Fruit fly (Drosophila melanogaster) whole organism, pupa: ENCODE results near the gene Klp67A.

Experiments
- CG10348 ChIP-seq: fragments of 200-800 bp; sonication (Bioruptor generic); IDR thresholded peaks from 2 replicates; pipeline ENCODE4 v1.3.6; 2022; ENCODE audit warnings: missing biosample characterization, missing genetic modification characterization
- CG12605 ChIP-seq: fragments of 200-800 bp; sonication (Bioruptor generic); IDR thresholded peaks from 2 replicates; pipeline ENCODE4 v1.3.6; 2022; ENCODE audit warnings: missing biosample characterization, missing genetic modification characterization
- CG13204 ChIP-seq: fragments of 200-800 bp; sonication (Bioruptor generic); optimal IDR thresholded peaks from 2 replicates; lab custom pipeline; 2018; ENCODE audit warnings: missing biosample characterization, mild to moderate bottlenecking, missing genetic modification characterization, moderate library complexity
- CG14655 ChIP-seq: fragments of 200-800 bp; sonication (Bioruptor generic); optimal IDR thresholded peaks from 3 replicates; lab custom pipeline; 2017; ENCODE audit warnings: mild to moderate bottlenecking, missing biosample characterization, missing genetic modification reagents, missing genetic modification characterization
- CG15710 ChIP-seq: fragments of 200-800 bp; sonication (Bioruptor generic); optimal IDR thresholded peaks from 2 replicates; lab custom pipeline; 2018; ENCODE audit warnings: missing biosample characterization, mild to moderate bottlenecking, missing genetic modification characterization, moderate library complexity
- CG17806 ChIP-seq: fragments of 200-800 bp; sonication (Bioruptor generic); optimal IDR thresholded peaks from 2 replicates; lab custom pipeline; 2018; ENCODE audit warnings: missing biosample characterization, mild to moderate bottlenecking, missing genetic modification characterization, moderate library complexity
- CG32121 ChIP-seq: fragments of 200-800 bp; sonication (Bioruptor generic); IDR thresholded peaks from 2 replicates; pipeline ENCODE4 v1.3.6; 2022; ENCODE audit warnings: missing biosample characterization, missing genetic modification characterization
- CG34367 ChIP-seq: fragments of 200-800 bp; sonication (Bioruptor generic); optimal IDR thresholded peaks from 2 replicates; lab custom pipeline; 2018; ENCODE audit warnings: missing biosample characterization, mild to moderate bottlenecking, missing genetic modification characterization
- CG4496 ChIP-seq: fragments of 200-800 bp; sonication (Bioruptor generic); IDR thresholded peaks from 3 replicates; pipeline ENCODE4 v1.3.6; 2022; ENCODE audit warnings: missing biosample characterization, missing genetic modification characterization
- CG8159 ChIP-seq: fragments of 200-800 bp; sonication (Bioruptor generic); optimal IDR thresholded peaks from 3 replicates; lab custom pipeline; 2018; ENCODE audit warnings: missing biosample characterization, mild to moderate bottlenecking, missing genetic modification characterization, moderate library complexity
- CG8301 ChIP-seq: fragments of 200-800 bp; sonication (Bioruptor generic); optimal IDR thresholded peaks from 2 replicates; lab custom pipeline; 2018; ENCODE audit warnings: missing biosample characterization, mild to moderate bottlenecking, missing genetic modification characterization
- CG9948 ChIP-seq: fragments of 200-800 bp; sonication (Bioruptor generic); optimal IDR thresholded peaks from 2 replicates; lab custom pipeline; 2018; ENCODE audit warnings: missing biosample characterization, mild to moderate bottlenecking, missing genetic modification characterization, moderate library complexity
- D1 ChIP-seq: fragments of 200-800 bp; sonication (Bioruptor generic); optimal IDR thresholded peaks from 2 replicates; lab custom pipeline; 2018; ENCODE audit warnings: missing biosample characterization, mild to moderate bottlenecking, missing genetic modification characterization, moderate library complexity
- EcR ChIP-seq: fragments of 200-800 bp; sonication (Bioruptor generic); optimal IDR thresholded peaks from 3 replicates; lab custom pipeline; 2019; ENCODE audit warnings: missing biosample characterization, missing genetic modification characterization, mild to moderate bottlenecking, moderate library complexity, missing genetic modification reagents
- Ets98B ChIP-seq: fragments of 200-800 bp; sonication (Bioruptor generic); IDR thresholded peaks from 2 replicates; pipeline ENCODE4 v1.3.6; 2022; ENCODE audit warnings: missing biosample characterization, missing genetic modification characterization
- Pif1A ChIP-seq: fragments of 200-800 bp; sonication (Bioruptor generic); optimal IDR thresholded peaks from 3 replicates; lab custom pipeline; 2016; ENCODE audit warnings: missing biosample characterization, missing genetic modification characterization
- Pif1B ChIP-seq: fragments of 200-800 bp; sonication (Bioruptor generic); optimal IDR thresholded peaks from 3 replicates; lab custom pipeline; 2016; ENCODE audit warnings: missing biosample characterization, missing genetic modification characterization
- Snoo ChIP-seq: fragments of 200-800 bp; sonication (Bioruptor generic); optimal IDR thresholded peaks from 3 replicates; lab custom pipeline; 2017; ENCODE audit warnings: missing biosample characterization, mild to moderate bottlenecking, missing genetic modification characterization, inconsistent platforms
- fd96Ca ChIP-seq: fragments of 200-800 bp; sonication (Bioruptor generic); IDR thresholded peaks from 3 replicates; pipeline ENCODE4 v1.3.6; 2022; ENCODE audit warnings: missing biosample characterization, missing genetic modification characterization
- gl ChIP-seq: fragments of 200-800 bp; sonication (Bioruptor generic); optimal IDR thresholded peaks from 2 replicates; lab custom pipeline; 2018; ENCODE audit warnings: missing biosample characterization, mild to moderate bottlenecking, missing genetic modification characterization
- rn ChIP-seq: fragments of 200-800 bp; sonication (Bioruptor generic); IDR thresholded peaks from 2 replicates; pipeline ENCODE4 v1.3.6; 2022; ENCODE audit warnings: missing biosample characterization, missing genetic modification characterization

Klp67A gene

dm6 chr3L:9370907-9371365 is 4.1 kb upstream of the Klp67A start, which contains the start of gene Fdx1:
TSS of gene Fdx1 (minus strand) at chr3L:9371238.
- TF ChIP-seq gl (tag; lab: Kevin White, UChicago) (no peak), CG8159 (tag; lab: Kevin White, UChicago) (peak; percentile 20), CG34367 (no peak), D1 (no peak), CG15710 (tag; lab: Kevin White, UChicago) (peak; percentile 30), rn (GFP tag; lab: Robert Waterston, UW) (no peak), CG12605 (no peak), Snoo (peak; percentile 33), Pif1A (no peak), CG32121 (GFP tag; lab: Robert Waterston, UW) (no peak), CG9948 (peak; percentile 4), CG8301 (tag; lab: Kevin White, UChicago) (no peak), Pif1B (GFP tag; lab: Kevin White, UChicago) (no peak), Ets98B (GFP tag; lab: Robert Waterston, UW) (peak; percentile 17; the same call in 1 of the 2 replicates), EcR (GFP tag; lab: Kevin White, UChicago) (peak; percentile 17)

dm6 chr3L:9368665-9369064 is 1.8 kb upstream of the Klp67A start:
- TF ChIP-seq Ets98B (GFP tag; lab: Robert Waterston, UW): no peak
- no peak for TF ChIP-seq CG8301 (tag; lab: Kevin White, UChicago)
- no peak for TF ChIP-seq CG9948
- no peak for TF ChIP-seq CG8159 (tag; lab: Kevin White, UChicago)
- TF ChIP-seq CG12605: no peak
- TF ChIP-seq fd96Ca: no peak
- TF ChIP-seq Pif1B (GFP tag; lab: Kevin White, UChicago): no peak
- no peak for TF ChIP-seq CG4496 (GFP tag; lab: Robert Waterston, UW)
- TF ChIP-seq CG17806 (tag; lab: Kevin White, UChicago): no peak
- no peak for TF ChIP-seq gl (tag; lab: Kevin White, UChicago)
- TF ChIP-seq CG34367: no peak
- TF ChIP-seq CG15710 (tag; lab: Kevin White, UChicago): no peak
- no peak for TF ChIP-seq D1
- TF ChIP-seq CG14655 (GFP tag; lab: Kevin White, UChicago): no peak
- TF ChIP-seq, all 21 proteins: peak for 0

- TF ChIP-seq Ets98B (GFP tag; lab: Robert Waterston, UW): peak; percentile 67; the same call in 1 of the 2 replicates
- TF ChIP-seq gl (tag; lab: Kevin White, UChicago): peak; percentile 66
- TF ChIP-seq CG32121 (GFP tag; lab: Robert Waterston, UW): peak; percentile 19; the same call in 1 of the 2 replicates
- no peak for TF ChIP-seq CG10348
- TF ChIP-seq fd96Ca: peak; percentile 72; the same call in 1 of the 3 replicates
- TF ChIP-seq EcR (GFP tag; lab: Kevin White, UChicago): peak; percentile 3
- TF ChIP-seq D1: no peak
- TF ChIP-seq CG13204 (GFP tag; lab: Kevin White, UChicago): peak; percentile 47
- peak; percentile 84 for TF ChIP-seq CG12605
- TF ChIP-seq CG4496 (GFP tag; lab: Robert Waterston, UW): peak; percentile 73; the same call in 2 of the 3 replicates
- peak; percentile 58 for TF ChIP-seq CG34367
- TF ChIP-seq Pif1A: peak; percentile 66
- TF ChIP-seq CG9948: peak; percentile 19
- peak; percentile 29 for TF ChIP-seq CG17806 (tag; lab: Kevin White, UChicago)
- peak; percentile 53 for TF ChIP-seq Pif1B (GFP tag; lab: Kevin White, UChicago)
- TF ChIP-seq CG8159 (tag; lab: Kevin White, UChicago): peak; percentile 53
- TF ChIP-seq CG8301 (tag; lab: Kevin White, UChicago): peak; percentile 51
- no peak for TF ChIP-seq rn (GFP tag; lab: Robert Waterston, UW)
- TF ChIP-seq CG14655 (GFP tag; lab: Kevin White, UChicago): no peak
- peak; percentile 46 for TF ChIP-seq CG15710 (tag; lab: Kevin White, UChicago)
- no peak for TF ChIP-seq Snoo
Measured at dm6 chr3L:9367431-9367867, 603 bp upstream of the Klp67A start.

- TF ChIP-seq CG14655 (GFP tag; lab: Kevin White, UChicago): no peak
- no peak for TF ChIP-seq CG32121 (GFP tag; lab: Robert Waterston, UW)
- no peak for TF ChIP-seq CG8159 (tag; lab: Kevin White, UChicago)
- no peak for TF ChIP-seq CG34367
- TF ChIP-seq CG15710 (tag; lab: Kevin White, UChicago): no peak
- TF ChIP-seq D1: no peak
Measured at dm6 chr3L:9364131-9364530, 2.7 kb downstream of the Klp67A start, which contains the start of gene mRRF1. TSS of gene mRRF1 (plus strand) at chr3L:9364350.

dm6 chr3L:9361894-9362293 is 5.0 kb downstream of the Klp67A start, which contains the start of gene CG34456:
TSS of gene CG34456 (plus strand) at chr3L:9362108.
- TF ChIP-seq EcR (GFP tag; lab: Kevin White, UChicago) (peak; percentile 20), CG4496 (GFP tag; lab: Robert Waterston, UW) (0 out of 3 replicates have a peak, but pooled peaks have one; percentile 41), Ets98B (GFP tag; lab: Robert Waterston, UW) (no peak)

dm6 chr3L:9360217-9360692 is 6.6 kb downstream of the Klp67A start, which contains the start of gene Pdxk:
TSS of gene Pdxk (plus strand) at chr3L:9360316.
- TF ChIP-seq Ets98B (GFP tag; lab: Robert Waterston, UW): peak; percentile 26; the same call in 1 of the 2 replicates
- TF ChIP-seq CG9948: no peak
- TF ChIP-seq CG34367: no peak
- peak; percentile 66 for TF ChIP-seq EcR (GFP tag; lab: Kevin White, UChicago)
- no peak for TF ChIP-seq CG10348
- TF ChIP-seq CG15710 (tag; lab: Kevin White, UChicago): no peak
- TF ChIP-seq Snoo: peak; percentile 2
- TF ChIP-seq CG32121 (GFP tag; lab: Robert Waterston, UW): 0 out of 2 replicates have a peak, but pooled peaks have one; percentile 31
- peak; percentile 38 for TF ChIP-seq gl (tag; lab: Kevin White, UChicago)
- TF ChIP-seq CG13204 (GFP tag; lab: Kevin White, UChicago): peak; percentile 13
- TF ChIP-seq CG4496 (GFP tag; lab: Robert Waterston, UW): peak; percentile 28; the same call in 1 of the 3 replicates
- TF ChIP-seq, all 21 proteins: peak for 7
